Worm (Caenorhabditis elegans) whole organism, L1 larva: ENCODE measurements around the gene F10G7.10.
A peak's percentile ranks its signal among the peaks of the same experiment; 100 is the strongest.

ENCODE experiments used
- C16A3.4 ChIP-seq: fragments of 150-350 bp; optimal IDR thresholded peaks from 2 replicates; lab custom pipeline; 2014; ENCODE audit warnings: missing biosample characterization, missing genetic modification characterization
- F16B12.6 ChIP-seq: fragments of 150-350 bp; optimal IDR thresholded peaks from 2 replicates; lab custom pipeline; 2014; ENCODE audit warnings: missing biosample characterization, missing genetic modification characterization
- Y116A8C.19 ChIP-seq: sonication (generic microtip); optimal IDR thresholded peaks from 2 replicates; lab custom pipeline; 2016; ENCODE audit warnings: missing compliant biosample characterization, missing genetic modification characterization, borderline replicate concordance
- alr-1 ChIP-seq: fragments of 200-800 bp; sonication (Bioruptor generic); optimal IDR thresholded peaks from 2 replicates; lab custom pipeline; 2018; ENCODE audit warnings: borderline replicate concordance, mild to moderate bottlenecking, missing genetic modification characterization, missing compliant biosample characterization
- aly-2 ChIP-seq: fragments of 150-350 bp; optimal IDR thresholded peaks from 2 replicates; lab custom pipeline; 2014; ENCODE audit warnings: missing biosample characterization, missing genetic modification characterization
- ama-1 ChIP-seq: fragments of 150-350 bp; optimal IDR thresholded peaks from 2 replicates; lab custom pipeline; 2014
- ceh-8 ChIP-seq: fragments of 200-800 bp; sonication (Bioruptor generic); optimal IDR thresholded peaks from 2 replicates; lab custom pipeline; 2018; ENCODE audit warnings: mild to moderate bottlenecking, missing genetic modification characterization, moderate library complexity, missing compliant biosample characterization
- ceh-82 ChIP-seq, 3 experiments: fragments of 150-350 bp in 1 of 3; sonication (generic microtip) in 2 of 3; optimal IDR thresholded peaks; 2 replicates each; lab custom pipeline; 2014 to 2017; ENCODE audit warnings: missing biosample characterization in 3 of 3, missing genetic modification characterization in 3 of 3
- dpl-1 ChIP-seq, 3 experiments: fragments of 150-350 bp in 2 of 3; sonication (generic microtip) in 1 of 3; optimal IDR thresholded peaks; 2 replicates each; lab custom pipeline; 2014 to 2017; ENCODE audit warnings: missing biosample characterization in 3 of 3, missing genetic modification characterization in 3 of 3, missing genetic modification reagents in 3 of 3
- efl-1 ChIP-seq, 4 experiments: fragments of 150-350 bp; optimal IDR thresholded peaks in 3 of 4; peaks in 1 of 4; 1 replicate in 1 of 4; 2 replicates in 3 of 4; lab custom pipeline; 2014; ENCODE audit warnings: missing biosample characterization in 2 of 4, missing genetic modification characterization in 2 of 4, missing genetic modification reagents in 2 of 4
- egl-27 ChIP-seq, 2 experiments: fragments of 150-350 bp in 1 of 2; sonication (generic microtip); optimal IDR thresholded peaks; 3 replicates each; lab custom pipeline; 2017 to 2018; ENCODE audit warnings: missing biosample characterization in 2 of 2, missing genetic modification characterization in 2 of 2, missing genetic modification reagents in 2 of 2
- elt-2 ChIP-seq: sonication (generic microtip); optimal IDR thresholded peaks from 2 replicates; lab custom pipeline; 2016; ENCODE audit warnings: missing genetic modification characterization, mild to moderate bottlenecking, inconsistent platforms, missing compliant biosample characterization, missing genetic modification reagents
- elt-3 ChIP-seq, 6 experiments: fragments of 150-350 bp in 1 of 6; sonication (generic microtip); optimal IDR thresholded peaks; 2 replicates each; lab custom pipeline; 2017 to 2018; ENCODE audit warnings: missing biosample characterization in 6 of 6, missing genetic modification characterization in 6 of 6, inconsistent platforms in 1 of 6
- fkh-4 ChIP-seq: sonication (generic microtip); optimal IDR thresholded peaks from 2 replicates; lab custom pipeline; 2016; ENCODE audit warnings: missing compliant biosample characterization, missing genetic modification characterization, borderline replicate concordance
- fkh-8 ChIP-seq: sonication (generic microtip); optimal IDR thresholded peaks from 2 replicates; lab custom pipeline; 2016; ENCODE audit warnings: mild to moderate bottlenecking, missing genetic modification characterization, missing compliant biosample characterization
- hlh-4 ChIP-seq: sonication (generic microtip); optimal IDR thresholded peaks from 2 replicates; lab custom pipeline; 2016; ENCODE audit warnings: mild to moderate bottlenecking, missing genetic modification characterization, missing compliant biosample characterization
- isw-1 ChIP-seq: fragments of 200-800 bp; sonication (Bioruptor generic); IDR thresholded peaks from 2 replicates; pipeline ENCODE4 v1.3.6; 2022; ENCODE audit warnings: missing genetic modification characterization, missing compliant biosample characterization
- jun-1 ChIP-seq: fragments of 150-350 bp; optimal IDR thresholded peaks from 2 replicates; lab custom pipeline; 2014; ENCODE audit warnings: missing biosample characterization, missing genetic modification reagents, missing genetic modification characterization
- lin-13 ChIP-seq: fragments of 150-350 bp; optimal IDR thresholded peaks from 2 replicates; lab custom pipeline; 2014; ENCODE audit warnings: missing biosample characterization, missing genetic modification reagents, missing genetic modification characterization
- lin-14 ChIP-seq: fragments of 200-800 bp; sonication (Bioruptor generic); optimal IDR thresholded peaks from 2 replicates; lab custom pipeline; 2018; ENCODE audit warnings: mild to moderate bottlenecking, missing genetic modification characterization, moderate library complexity, missing compliant biosample characterization
- lin-15B ChIP-seq: fragments of 150-350 bp; sonication (generic microtip); optimal IDR thresholded peaks from 3 replicates; lab custom pipeline; 2014; ENCODE audit warnings: missing biosample characterization, missing genetic modification characterization
- lin-39 ChIP-seq: fragments of 150-350 bp; optimal IDR thresholded peaks from 2 replicates; lab custom pipeline; 2014; ENCODE audit warnings: missing biosample characterization, missing genetic modification reagents, missing genetic modification characterization
- lsy-2 ChIP-seq, 2 experiments: fragments of 150-350 bp; optimal IDR thresholded peaks; 2 replicates each; lab custom pipeline; 2014; ENCODE audit warnings: missing biosample characterization in 2 of 2, missing genetic modification characterization in 2 of 2
- mab-9 ChIP-seq: fragments of 200-800 bp; sonication (Bioruptor generic); IDR thresholded peaks from 2 replicates; pipeline ENCODE4 v1.3.6; 2022; ENCODE audit warnings: missing genetic modification reagents, missing genetic modification characterization, missing compliant biosample characterization
- mdl-1 ChIP-seq, 2 experiments: fragments of 150-350 bp; optimal IDR thresholded peaks; 2 replicates each; lab custom pipeline; 2014 to 2017; ENCODE audit warnings: missing biosample characterization in 2 of 2, missing genetic modification characterization in 2 of 2, inconsistent platforms in 1 of 2
- mep-1 ChIP-seq: fragments of 150-350 bp; optimal IDR thresholded peaks from 2 replicates; lab custom pipeline; 2014; ENCODE audit warnings: missing biosample characterization, missing genetic modification characterization
- nhr-11 ChIP-seq: fragments of 150-350 bp; optimal IDR thresholded peaks from 2 replicates; lab custom pipeline; 2014; ENCODE audit warnings: missing biosample characterization, missing genetic modification characterization
- nhr-20 ChIP-seq: sonication (generic microtip); optimal IDR thresholded peaks from 2 replicates; lab custom pipeline; 2016; ENCODE audit warnings: mild to moderate bottlenecking, missing genetic modification characterization, missing compliant biosample characterization
- nhr-237 ChIP-seq: fragments of 150-350 bp; optimal IDR thresholded peaks from 2 replicates; lab custom pipeline; 2014; ENCODE audit warnings: missing biosample characterization, missing genetic modification characterization
- nhr-28 ChIP-seq: fragments of 150-350 bp; optimal IDR thresholded peaks from 2 replicates; lab custom pipeline; 2014; ENCODE audit warnings: missing biosample characterization, missing genetic modification characterization
- nhr-47 ChIP-seq: sonication (generic microtip); optimal IDR thresholded peaks from 2 replicates; lab custom pipeline; 2016; ENCODE audit warnings: mild to moderate bottlenecking, missing genetic modification characterization, moderate library complexity, missing compliant biosample characterization
- nhr-77 ChIP-seq: fragments of 150-350 bp; optimal IDR thresholded peaks from 2 replicates; lab custom pipeline; 2014; ENCODE audit warnings: missing biosample characterization, missing genetic modification characterization
- nhr-85 ChIP-seq: sonication (generic microtip); peaks from one replicate; lab custom pipeline; 2016; ENCODE audit warnings: missing genetic modification characterization, inconsistent platforms, missing compliant biosample characterization
- rnt-1 ChIP-seq: sonication (generic microtip); optimal IDR thresholded peaks from 2 replicates; lab custom pipeline; 2016; ENCODE audit warnings: mild to moderate bottlenecking, missing genetic modification characterization, moderate library complexity, missing compliant biosample characterization
- snu-23 ChIP-seq: sonication (generic microtip); optimal IDR thresholded peaks from 2 replicates; lab custom pipeline; 2016; ENCODE audit warnings: missing genetic modification characterization, missing compliant biosample characterization
- sox-4 ChIP-seq: sonication (generic microtip); optimal IDR thresholded peaks from 2 replicates; lab custom pipeline; 2016; ENCODE audit warnings: missing genetic modification characterization, missing compliant biosample characterization
- sup-37 ChIP-seq: fragments of 200-800 bp; sonication (Bioruptor generic); optimal IDR thresholded peaks from 2 replicates; lab custom pipeline; 2018; ENCODE audit warnings: mild to moderate bottlenecking, missing genetic modification characterization, missing compliant biosample characterization
- tbx-2 ChIP-seq: sonication (generic microtip); optimal IDR thresholded peaks from 2 replicates; lab custom pipeline; 2016; ENCODE audit warnings: missing genetic modification characterization, missing compliant biosample characterization
- tlp-1 ChIP-seq: fragments of 150-350 bp; optimal IDR thresholded peaks from 2 replicates; lab custom pipeline; 2014; ENCODE audit warnings: missing biosample characterization, missing genetic modification characterization
- unc-62 ChIP-seq: fragments of 150-350 bp; optimal IDR thresholded peaks from 2 replicates; lab custom pipeline; 2014; ENCODE audit warnings: missing biosample characterization, missing genetic modification reagents, missing genetic modification characterization
- unc-86 ChIP-seq: sonication (generic microtip); optimal IDR thresholded peaks from 2 replicates; lab custom pipeline; 2016; ENCODE audit warnings: missing genetic modification characterization, missing compliant biosample characterization
- unc-98 ChIP-seq: fragments of 200-800 bp; sonication (Bioruptor generic); IDR thresholded peaks from 2 replicates; pipeline ENCODE4 v1.3.6; 2022; ENCODE audit warnings: missing genetic modification characterization, missing compliant biosample characterization
- xbp-1 ChIP-seq: sonication (generic microtip); optimal IDR thresholded peaks from 2 replicates; lab custom pipeline; 2016; ENCODE audit warnings: missing genetic modification characterization, missing compliant biosample characterization
- zag-1 ChIP-seq: fragments of 150-350 bp; optimal IDR thresholded peaks from 2 replicates; lab custom pipeline; 2014; ENCODE audit warnings: missing biosample characterization, missing genetic modification characterization
- zip-4 ChIP-seq: fragments of 200-800 bp; sonication (Bioruptor generic); optimal IDR thresholded peaks from 2 replicates; lab custom pipeline; 2018; ENCODE audit warnings: mild to moderate bottlenecking, missing genetic modification characterization, moderate library complexity, missing compliant biosample characterization
- ztf-11 ChIP-seq, 2 experiments: sonication (generic microtip); optimal IDR thresholded peaks; 2 replicates each; lab custom pipeline; 2016 to 2017; ENCODE audit warnings: missing genetic modification characterization in 2 of 2, missing biosample characterization in 1 of 2, missing compliant biosample characterization in 1 of 2
- ztf-4 ChIP-seq: fragments of 150-350 bp; optimal IDR thresholded peaks from 2 replicates; lab custom pipeline; 2014; ENCODE audit warnings: missing biosample characterization, missing genetic modification characterization

Gene F10G7.10

ce11 chrII:4673670-4674069 lies 52.4 kb downstream of the F10G7.10 start:
- TF ChIP-seq unc-86 (tag; lab: Kevin White, UChicago) (no peak), egl-27 (tag; optimal IDR thresholded peaks at IDR 0.05; lab: Kevin White, UChicago) (no peak), ama-1 (lab: Kevin White, UChicago) (peak; percentile 55), snu-23 (GFP tag; lab: Kevin White, UChicago) (no peak), ceh-82 (tag; optimal IDR thresholded peaks at IDR 0.05; lab: Kevin White, UChicago) (no peak), lin-14 (GFP tag; lab: Kevin White, UChicago) (no peak), efl-1 (optimal IDR thresholded peaks at IDR 0.05; lab: Kevin White, UChicago) (no peak), efl-1 (GFP tag; optimal IDR thresholded peaks at IDR 0.05 in 1 of 2; lab: Kevin White, UChicago) (peak in 1 of 2 experiments; percentile 63), mab-9 (GFP tag; lab: Robert Waterston, UW) (no peak), sup-37 (no peak), unc-62 (GFP tag; lab: Kevin White, UChicago) (no peak), dpl-1 (GFP tag; optimal IDR thresholded peaks at IDR 0.05; lab: Kevin White, UChicago) (no peak), nhr-11 (no peak), nhr-237 (tag; lab: Kevin White, UChicago) (no peak)

DNA sequence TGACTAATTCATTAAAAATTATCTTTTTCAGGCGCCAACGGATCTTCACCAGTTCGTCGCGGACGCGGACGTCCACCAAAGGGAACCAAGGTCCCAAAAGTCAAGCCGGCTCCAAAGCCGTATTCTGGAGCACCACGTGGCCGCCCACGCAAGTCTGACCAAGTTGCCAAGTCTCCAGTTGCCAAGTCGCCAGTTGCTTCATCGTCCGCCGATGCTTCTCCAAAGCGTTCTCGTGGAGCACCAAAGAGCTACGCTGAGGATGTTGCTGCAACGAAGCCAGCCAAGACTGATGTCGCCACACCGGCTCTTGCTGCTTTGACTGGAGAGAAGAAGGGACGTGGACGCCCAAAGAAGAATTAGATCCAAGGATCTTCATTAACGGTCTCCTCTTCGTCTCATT lies 52.8 kb downstream of the F10G7.10 start:
- TF ChIP-seq hlh-4 (tag; lab: Kevin White, UChicago), result no peak
- no peak for TF ChIP-seq nhr-28 (tag; lab: Kevin White, UChicago)
- no peak for TF ChIP-seq lin-15B (tag; lab: Kevin White, UChicago)
- TF ChIP-seq elt-2 (tag; lab: Kevin White, UChicago), result no peak
- TF ChIP-seq zag-1 (tag; lab: Kevin White, UChicago), result no peak
- no peak for TF ChIP-seq ceh-82 (tag; optimal IDR thresholded peaks at IDR 0.05; lab: Kevin White, UChicago)
- no peak for TF ChIP-seq ceh-8
- no peak for TF ChIP-seq isw-1
- no peak for TF ChIP-seq unc-98 (GFP tag; lab: Robert Waterston, UW)
- TF ChIP-seq fkh-4 (tag; lab: Kevin White, UChicago), result no peak
- TF ChIP-seq nhr-77 (tag; lab: Kevin White, UChicago), result no peak
- TF ChIP-seq rnt-1 (tag; lab: Kevin White, UChicago), result no peak
- TF ChIP-seq fkh-8 (tag; lab: Kevin White, UChicago), result no peak
- TF ChIP-seq nhr-11, result no peak
- TF ChIP-seq tbx-2, result no peak
- TF ChIP-seq jun-1 (tag; lab: Kevin White, UChicago), result no peak
- no peak for TF ChIP-seq lin-13
- no peak for TF ChIP-seq nhr-47 (tag; lab: Kevin White, UChicago)
- TF ChIP-seq alr-1 (tag; lab: Kevin White, UChicago), result no peak
- TF ChIP-seq unc-86 (tag; lab: Kevin White, UChicago), result no peak

ce11 chrII:4672584-4673110 lies 53.4 kb downstream of the F10G7.10 start, which contains the start of the genes clec-140 and hmg-11:
clec-140 (plus strand) TSS chrII:4673060.
hmg-11 (plus strand) TSS chrII:4673085.
- TF ChIP-seq ztf-11 (tag; optimal IDR thresholded peaks at IDR 0.05; lab: Kevin White, UChicago) (peak in 1 of 2 experiments; percentile 55), ztf-4 (tag; lab: Kevin White, UChicago) (no peak), nhr-20 (tag; lab: Kevin White, UChicago) (peak; percentile 19), nhr-11 (no peak), zip-4 (GFP tag; lab: Kevin White, UChicago) (no peak), tlp-1 (no peak), mep-1 (tag; lab: Kevin White, UChicago) (peak; percentile 61), lin-15B (tag; lab: Kevin White, UChicago) (peak; percentile 28), nhr-28 (tag; lab: Kevin White, UChicago) (no peak), lin-14 (GFP tag; lab: Kevin White, UChicago) (peak; percentile 96), xbp-1 (tag; lab: Kevin White, UChicago) (peak; percentile 8), elt-3 (tag; optimal IDR thresholded peaks at IDR 0.05; lab: Kevin White, UChicago) (peak in 1 of 6 experiments; percentile 21), nhr-85 (peak; percentile 66), dpl-1 (GFP tag; optimal IDR thresholded peaks at IDR 0.05; lab: Kevin White, UChicago) (peak; percentile 17 to 60 (median 17)), ama-1 (lab: Kevin White, UChicago) (no peak), lsy-2 (tag; optimal IDR thresholded peaks at IDR 0.05; lab: Kevin White, UChicago) (peak; percentile 48 to 76), aly-2 (no peak), C16A3.4 (peak; percentile 0), rnt-1 (tag; lab: Kevin White, UChicago) (peak; percentile 46), ceh-82 (tag; optimal IDR thresholded peaks at IDR 0.05; lab: Kevin White, UChicago) (peak in 2 of 3 experiments; percentile 9 to 79), F16B12.6 (tag; lab: Kevin White, UChicago) (peak; percentile 2), Y116A8C.19 (tag; lab: Kevin White, UChicago) (no peak), jun-1 (tag; lab: Kevin White, UChicago) (peak; percentile 13), sox-4 (no peak), fkh-8 (tag; lab: Kevin White, UChicago) (peak; percentile 42), lin-39 (tag; lab: Kevin White, UChicago) (no peak), mdl-1 (tag; optimal IDR thresholded peaks at IDR 0.05; lab: Kevin White, UChicago) (peak in 1 of 2 experiments; percentile 79), zag-1 (tag; lab: Kevin White, UChicago) (no peak)
